Worm (Caenorhabditis elegans): Measurements from ENCODE around the gene M02E1.1.

ce11 chrX:357792-358191, 31.9 kb downstream of the M02E1.1 start, which contains the start of gene C04E7.1:
- TF ChIP-seq zag-1 (tag; optimal IDR thresholded peaks at IDR 0.05) (no peak), unc-62 (GFP tag; optimal IDR thresholded peaks at IDR 0.05) (no peak), elt-3 (tag; optimal IDR thresholded peaks at IDR 0.05) (no peak), peb-1 (tag; optimal IDR thresholded peaks at IDR 0.05) (no peak), blmp-1 (tag; optimal IDR thresholded peaks at IDR 0.05; ENCODE audit: insufficient read depth) (no peak)

Measured in whole organism, L2 larva.